Worm (Caenorhabditis elegans) whole organism, early embryonic: ENCODE measurements around the gene K09E9.1.

ENCODE experiments used
- B0310.2 ChIP-seq: sonication (generic microtip); optimal IDR thresholded peaks from 2 replicates; lab custom pipeline; 2016; ENCODE audit warnings: mild to moderate bottlenecking, missing genetic modification characterization, missing compliant biosample characterization
- F13C5.2 ChIP-seq: sonication (generic microtip); optimal IDR thresholded peaks from 2 replicates; lab custom pipeline; 2017; ENCODE audit warnings: mild to moderate bottlenecking, missing genetic modification characterization, inconsistent platforms, missing compliant biosample characterization
- aly-1 ChIP-seq: sonication (generic microtip); optimal IDR thresholded peaks from 2 replicates; lab custom pipeline; 2016; ENCODE audit warnings: missing genetic modification characterization, missing compliant biosample characterization
- ama-1 ChIP-seq: fragments of 150-350 bp; optimal IDR thresholded peaks from 2 replicates; lab custom pipeline; 2014
- ceh-36 ChIP-seq: sonication (generic microtip); optimal IDR thresholded peaks from 2 replicates; lab custom pipeline; 2016; ENCODE audit warnings: missing genetic modification characterization, inconsistent platforms, missing compliant biosample characterization
- ets-7 ChIP-seq: sonication (generic microtip); optimal IDR thresholded peaks from 2 replicates; lab custom pipeline; 2016; ENCODE audit warnings: missing genotype, missing genetic modification characterization, missing compliant biosample characterization
- hnd-1 ChIP-seq: sonication (generic microtip); optimal IDR thresholded peaks from 2 replicates; lab custom pipeline; 2016; ENCODE audit warnings: missing genetic modification characterization, missing compliant biosample characterization
- sea-1 ChIP-seq: fragments of 200-800 bp; sonication (Bioruptor generic); conservative IDR thresholded peaks from 2 replicates; pipeline ENCODE4 v1.3.6; 2022; ENCODE audit warnings: missing genetic modification characterization, missing compliant biosample characterization
- tbx-37 ChIP-seq: fragments of 200-800 bp; sonication (Bioruptor generic); conservative IDR thresholded peaks from 2 replicates; pipeline ENCODE4 v1.3.6; 2022; ENCODE audit warnings: missing genetic modification reagents, missing genetic modification characterization, missing compliant biosample characterization

- no peak for TF ChIP-seq ama-1
- no peak for TF ChIP-seq F13C5.2 (tag; lab: Kevin White, UChicago)
- TF ChIP-seq hnd-1 (tag; lab: Kevin White, UChicago), result no peak
- no peak for TF ChIP-seq B0310.2 (tag; lab: Kevin White, UChicago)
- TF ChIP-seq aly-1, result no peak
- TF ChIP-seq ets-7 (tag; lab: Kevin White, UChicago), result no peak
- no peak for TF ChIP-seq sea-1
- TF ChIP-seq tbx-37, result no peak
- TF ChIP-seq ceh-36 (tag; lab: Kevin White, UChicago), result no peak
These were observed 29.2 kb upstream of the K09E9.1 start, which contains the start of gene usp-33 for ce11 chrX:15591068-15591467.
